Fruit fly (Drosophila melanogaster) whole organism, embryonic: Measurements from ENCODE around the gene Srp19.

Experiments used
- Adf1 ChIP-seq: fragments of 200-800 bp; sonication (Bioruptor generic); IDR thresholded peaks from 2 replicates; pipeline ENCODE4 v1.3.6; 2022; ENCODE audit warnings: missing biosample characterization, missing genetic modification characterization
- Atf6 ChIP-seq: fragments of 200-800 bp; sonication (Bioruptor generic); IDR thresholded peaks from 2 replicates; pipeline ENCODE4 v1.3.6; 2022; ENCODE audit warnings: missing biosample characterization, missing genetic modification characterization
- CG11560 ChIP-seq: fragments of 200-800 bp; sonication (Bioruptor generic); IDR thresholded peaks from 3 replicates; pipeline ENCODE4 v1.3.6; 2022; ENCODE audit warnings: missing biosample characterization, missing genetic modification characterization
- CG11696 ChIP-seq: fragments of 200-800 bp; sonication (Bioruptor generic); IDR thresholded peaks from 2 replicates; pipeline ENCODE4 v1.3.6; 2022; ENCODE audit warnings: missing biosample characterization, missing genetic modification characterization
- CG14050 ChIP-seq: fragments of 200-800 bp; sonication (Bioruptor generic); IDR thresholded peaks from 3 replicates; pipeline ENCODE4 v1.3.6; 2022; ENCODE audit warnings: missing biosample characterization, missing genetic modification characterization
- CG14441 ChIP-seq: fragments of 200-800 bp; sonication (Bioruptor generic); IDR thresholded peaks from 2 replicates; pipeline ENCODE4 v1.3.6; 2022; ENCODE audit warnings: missing biosample characterization, missing genetic modification characterization
- CG15269 ChIP-seq: fragments of 200-800 bp; sonication (Bioruptor generic); optimal IDR thresholded peaks from 2 replicates; lab custom pipeline; 2018; ENCODE audit warnings: missing biosample characterization, mild to moderate bottlenecking, missing genetic modification characterization, moderate library complexity
- CG1529 ChIP-seq: fragments of 200-800 bp; sonication (Bioruptor generic); optimal IDR thresholded peaks from 3 replicates; lab custom pipeline; 2018; ENCODE audit warnings: missing biosample characterization, missing genetic modification characterization
- CG1603 ChIP-seq: fragments of 200-800 bp; sonication (Bioruptor generic); optimal IDR thresholded peaks from 2 replicates; lab custom pipeline; 2019; ENCODE audit warnings: missing biosample characterization, mild to moderate bottlenecking, missing genetic modification characterization, moderate library complexity
- CG16815 ChIP-seq: fragments of 200-800 bp; sonication (Bioruptor generic); optimal IDR thresholded peaks from 3 replicates; lab custom pipeline; 2017; ENCODE audit warnings: missing biosample characterization, mild to moderate bottlenecking, missing genetic modification characterization
- CG17385 ChIP-seq: fragments of 200-800 bp; sonication (Bioruptor generic); optimal IDR thresholded peaks from 3 replicates; lab custom pipeline; 2018; ENCODE audit warnings: missing biosample characterization, mild to moderate bottlenecking, missing genetic modification characterization
- CG17802 ChIP-seq: fragments of 200-800 bp; sonication (Bioruptor generic); optimal IDR thresholded peaks from 2 replicates; lab custom pipeline; 2018; ENCODE audit warnings: missing biosample characterization, mild to moderate bottlenecking, missing genetic modification characterization, moderate library complexity
- CG17829 ChIP-seq: fragments of 200-800 bp; optimal IDR thresholded peaks from 2 replicates; lab custom pipeline; 2019; ENCODE audit warnings: missing biosample characterization, mild to moderate bottlenecking, missing genetic modification characterization, moderate library complexity
- CG18619 ChIP-seq: fragments of 200-800 bp; sonication (Bioruptor generic); optimal IDR thresholded peaks from 3 replicates; lab custom pipeline; 2017; ENCODE audit warnings: missing biosample characterization, mild to moderate bottlenecking, missing genetic modification characterization
- CG2712 ChIP-seq: fragments of 200-800 bp; optimal IDR thresholded peaks from 3 replicates; lab custom pipeline; 2019; ENCODE audit warnings: missing biosample characterization, mild to moderate bottlenecking, missing genetic modification characterization, moderate library complexity
- CG3065 ChIP-seq: fragments of 200-800 bp; sonication (Bioruptor generic); optimal IDR thresholded peaks from 2 replicates; lab custom pipeline; 2016; ENCODE audit warnings: missing biosample characterization, missing genetic modification characterization
- CG31388 ChIP-seq: fragments of 200-800 bp; sonication (Bioruptor generic); optimal IDR thresholded peaks from 2 replicates; lab custom pipeline; 2016; ENCODE audit warnings: missing biosample characterization, missing genetic modification characterization
- CG32532 ChIP-seq: fragments of 200-800 bp; sonication (Bioruptor generic); IDR thresholded peaks from 2 replicates; pipeline ENCODE4 v1.3.6; 2022; ENCODE audit warnings: missing biosample characterization, missing genetic modification characterization
- CG9437 ChIP-seq: fragments of 200-800 bp; sonication (Bioruptor generic); optimal IDR thresholded peaks from 2 replicates; lab custom pipeline; 2018; ENCODE audit warnings: missing biosample characterization, mild to moderate bottlenecking, missing genetic modification characterization
- Dfd ChIP-seq, 2 experiments: fragments of >200 bp; optimal IDR thresholded peaks; 2 replicates each; lab custom pipeline; 2017; ENCODE audit warnings: missing biosample characterization in 2 of 2, missing genetic modification characterization in 2 of 2
- Dp ChIP-seq: fragments of 200-800 bp; sonication (Bioruptor generic); optimal IDR thresholded peaks from 2 replicates; lab custom pipeline; 2018; ENCODE audit warnings: missing biosample characterization, mild to moderate bottlenecking, missing genetic modification characterization, moderate library complexity
- Dref ChIP-seq: fragments of 200-800 bp; sonication (Bioruptor generic); IDR thresholded peaks from 2 replicates; pipeline ENCODE4 v1.3.6; 2022; ENCODE audit warnings: missing biosample characterization, missing genetic modification characterization
- Fer2 ChIP-seq: fragments of 200-800 bp; sonication (Bioruptor generic); optimal IDR thresholded peaks from 2 replicates; lab custom pipeline; 2018; ENCODE audit warnings: missing biosample characterization, mild to moderate bottlenecking, missing genetic modification characterization, moderate library complexity
- GATAe ChIP-seq: fragments of 200-800 bp; sonication (Bioruptor generic); conservative IDR thresholded peaks from 2 replicates; pipeline ENCODE4 v1.3.6; 2022; ENCODE audit warnings: missing biosample characterization, missing genetic modification characterization
- HLH3B ChIP-seq: fragments of 200-800 bp; sonication (Bioruptor generic); IDR thresholded peaks from 2 replicates; pipeline ENCODE4 v1.3.6; 2022; ENCODE audit warnings: missing biosample characterization, missing genetic modification characterization
- Hmr ChIP-seq: fragments of 200-800 bp; sonication (Bioruptor generic); optimal IDR thresholded peaks from 3 replicates; lab custom pipeline; 2017; ENCODE audit warnings: mild to moderate bottlenecking, missing biosample characterization, missing genetic modification reagents, missing genetic modification characterization
- Hmx ChIP-seq: fragments of 200-800 bp; sonication (Bioruptor generic); optimal IDR thresholded peaks from 2 replicates; lab custom pipeline; 2016; ENCODE audit warnings: missing biosample characterization, missing genetic modification characterization
- Kr ChIP-seq: fragments of 200-800 bp; sonication (Bioruptor generic); optimal IDR thresholded peaks from 2 replicates; lab custom pipeline; 2017; ENCODE audit warnings: missing biosample characterization, mild to moderate bottlenecking, missing genetic modification characterization
- NK7.1 ChIP-seq: fragments of 200-800 bp; sonication (Bioruptor generic); optimal IDR thresholded peaks from 3 replicates; lab custom pipeline; 2016; ENCODE audit warnings: missing biosample characterization, missing genetic modification characterization
- Nf-YC ChIP-seq: fragments of 200-800 bp; optimal IDR thresholded peaks from 3 replicates; lab custom pipeline; 2019; ENCODE audit warnings: missing biosample characterization, mild to moderate bottlenecking, missing genetic modification characterization, moderate library complexity
- Optix ChIP-seq: fragments of 200-800 bp; sonication (Bioruptor generic); IDR thresholded peaks from 3 replicates; pipeline ENCODE4 v1.3.6; 2022; ENCODE audit warnings: missing biosample characterization, missing genetic modification characterization
- Ravus ChIP-seq: fragments of 200-800 bp; sonication (Bioruptor generic); IDR thresholded peaks from 2 replicates; pipeline ENCODE4 v1.3.6; 2022; ENCODE audit warnings: missing biosample characterization, missing genetic modification characterization
- Sin3A ChIP-seq: fragments of >200 bp; optimal IDR thresholded peaks from 2 replicates; lab custom pipeline; 2018
- ab ChIP-seq: fragments of 200-800 bp; sonication (Bioruptor generic); optimal IDR thresholded peaks from 2 replicates; lab custom pipeline; 2016; ENCODE audit warnings: missing biosample characterization, missing genetic modification characterization
- al ChIP-seq: fragments of 200-800 bp; sonication (Bioruptor generic); IDR thresholded peaks from 2 replicates; pipeline ENCODE4 v1.3.6; 2022; ENCODE audit warnings: missing biosample characterization, missing genetic modification characterization
- amos ChIP-seq: fragments of 200-800 bp; sonication (Bioruptor generic); IDR thresholded peaks from 2 replicates; pipeline ENCODE4 v1.3.6; 2022; ENCODE audit warnings: missing biosample characterization, missing genetic modification characterization; ENCODE audit not compliant: partially characterized antibody
- ap ChIP-seq: fragments of 200-800 bp; sonication (Bioruptor generic); IDR thresholded peaks from 2 replicates; pipeline ENCODE4 v1.3.6; 2022; ENCODE audit warnings: missing biosample characterization, missing genetic modification characterization
- az2 ChIP-seq: fragments of 200-800 bp; sonication (Bioruptor generic); optimal IDR thresholded peaks from 3 replicates; lab custom pipeline; 2016; ENCODE audit warnings: missing biosample characterization, missing genetic modification characterization
- corto ChIP-seq: fragments of 200-800 bp; sonication (Bioruptor generic); optimal IDR thresholded peaks from 2 replicates; lab custom pipeline; 2016; ENCODE audit warnings: missing biosample characterization, mild to moderate bottlenecking, missing genetic modification characterization, moderate library complexity
- ems ChIP-seq: fragments of 200-800 bp; sonication (Bioruptor generic); optimal IDR thresholded peaks from 3 replicates; lab custom pipeline; 2016; ENCODE audit warnings: missing biosample characterization, missing genetic modification characterization
- ewg ChIP-seq: fragments of 200-800 bp; sonication (Bioruptor generic); optimal IDR thresholded peaks from 3 replicates; lab custom pipeline; 2017; ENCODE audit warnings: mild to moderate bottlenecking, missing biosample characterization, missing genetic modification reagents, missing genetic modification characterization
- eyg ChIP-seq: fragments of 200-800 bp; sonication (Bioruptor generic); optimal IDR thresholded peaks from 3 replicates; lab custom pipeline; 2016; ENCODE audit warnings: missing biosample characterization, missing genetic modification characterization
- ftz-f1 ChIP-seq: fragments of 200-800 bp; sonication (Bioruptor generic); optimal IDR thresholded peaks from 2 replicates; lab custom pipeline; 2016; ENCODE audit warnings: missing biosample characterization, missing genetic modification characterization
- gsb ChIP-seq: fragments of 200-800 bp; sonication (Bioruptor generic); IDR thresholded peaks from 2 replicates; pipeline ENCODE4 v1.3.6; 2022; ENCODE audit warnings: missing biosample characterization, missing genetic modification characterization
- hb ChIP-seq: fragments of 200-800 bp; sonication (Bioruptor generic); IDR thresholded peaks from 3 replicates; pipeline ENCODE4 v1.3.6; 2022; ENCODE audit warnings: missing biosample characterization, missing genetic modification characterization; ENCODE audit not compliant: partially characterized antibody
- kay ChIP-seq: fragments of 200-800 bp; sonication (Bioruptor generic); optimal IDR thresholded peaks from 2 replicates; lab custom pipeline; 2016; ENCODE audit warnings: missing biosample characterization, missing genetic modification characterization
- lab ChIP-seq: fragments of 200-800 bp; sonication (Bioruptor generic); optimal IDR thresholded peaks from 3 replicates; lab custom pipeline; 2017; ENCODE audit warnings: missing biosample characterization, missing genetic modification characterization, mild to moderate bottlenecking, moderate library complexity, missing genetic modification reagents
- pan ChIP-seq, 4 experiments: fragments of >200 bp in 3 of 4; fragments of 200-800 bp in 1 of 4; sonication (Bioruptor generic) in 1 of 4; optimal IDR thresholded peaks in 3 of 4; IDR thresholded peaks in 1 of 4; 2 replicates each; pipeline versions ENCODE4 v1.3.6 to Lab custom; 2017 to 2022; ENCODE audit warnings: missing biosample characterization in 2 of 4, missing genetic modification characterization in 2 of 4, mixed read lengths in 1 of 4
- repo ChIP-seq: fragments of 200-800 bp; sonication (Bioruptor generic); optimal IDR thresholded peaks from 2 replicates; lab custom pipeline; 2016; ENCODE audit warnings: missing biosample characterization, missing genetic modification characterization
- tin ChIP-seq: fragments of 200-800 bp; sonication (Bioruptor generic); optimal IDR thresholded peaks from 3 replicates; lab custom pipeline; 2016; ENCODE audit warnings: missing biosample characterization, missing genetic modification characterization
- vvl ChIP-seq: fragments of 200-800 bp; sonication (Bioruptor generic); IDR thresholded peaks from 2 replicates; pipeline ENCODE4 v1.3.6; 2022; ENCODE audit warnings: missing biosample characterization, missing genetic modification characterization

The Srp19 gene

dm6 chr3L:7347984-7348631, at the start of gene Srp19, which contains the start of gene qm (continued):
- TF ChIP-seq ewg (GFP tag; lab: Kevin White, UChicago) (no peak), CG1529 (GFP tag; lab: Kevin White, UChicago) (no peak), CG11560 (tag; lab: Robert Waterston, UW) (no peak), CG18619 (peak; percentile 13), CG17385 (GFP tag; lab: Kevin White, UChicago) (no peak), ems (GFP tag; lab: Kevin White, UChicago) (peak; percentile 61), pan (optimal IDR thresholded peaks at IDR 0.05; lab: Kevin White, UChicago) (no peak), pan (GFP tag; optimal IDR thresholded peaks at IDR 0.05 in 1 of 2, IDR thresholded peaks at IDR 0.05 in 1 of 2) (peak in 1 of 2 experiments; percentile 63), Atf6 (GFP tag; lab: Robert Waterston, UW) (peak; percentile 64), CG11696 (GFP tag; lab: Robert Waterston, UW) (no peak), hb (GFP tag; lab: Robert Waterston, UW) (peak; percentile 71), ab (GFP tag; lab: Kevin White, UChicago) (no peak), lab (peak; percentile 55), CG2712 (tag; lab: Kevin White, UChicago) (peak; percentile 68), CG15269 (tag; lab: Kevin White, UChicago) (peak; percentile 15), CG31388 (GFP tag; lab: Kevin White, UChicago) (no peak), ap (GFP tag; lab: Robert Waterston, UW) (no peak), amos (GFP tag; lab: Robert Waterston, UW) (peak; percentile 77), eyg (GFP tag; lab: Kevin White, UChicago) (no peak), gsb (GFP tag; lab: Robert Waterston, UW) (no peak), kay (GFP tag; lab: Kevin White, UChicago) (peak; percentile 54), CG9437 (GFP tag; lab: Kevin White, UChicago) (no peak), vvl (GFP tag; lab: Robert Waterston, UW) (peak; percentile 78), CG32532 (GFP tag; lab: Robert Waterston, UW) (peak; percentile 50), HLH3B (GFP tag; lab: Robert Waterston, UW) (no peak), Hmx (GFP tag; lab: Kevin White, UChicago) (no peak), corto (GFP tag; lab: Kevin White, UChicago) (no peak), Kr (no peak), CG17802 (tag; lab: Kevin White, UChicago) (no peak), CG14050 (GFP tag; lab: Robert Waterston, UW) (no peak), Nf-YC (peak; percentile 28), tin (peak; percentile 42), Sin3A (lab: Kevin White, UChicago) (peak; percentile 95), Hmr (GFP tag; lab: Kevin White, UChicago) (peak; percentile 62), Dfd (GFP tag; optimal IDR thresholded peaks at IDR 0.05; lab: Kevin White, UChicago) (no peak), Ravus (no peak), CG1603 (tag; lab: Kevin White, UChicago) (peak; percentile 11), CG14441 (no peak), CG16815 (GFP tag; lab: Kevin White, UChicago) (no peak), al (GFP tag; lab: Robert Waterston, UW) (peak; percentile 56; the same call in 1 of the 2 replicates), Dref (GFP tag; lab: Robert Waterston, UW) (peak; percentile 84), CG3065 (GFP tag; lab: Kevin White, UChicago) (no peak), Fer2 (tag; lab: Kevin White, UChicago) (peak; percentile 34), GATAe (GFP tag; lab: Robert Waterston, UW) (0 out of 2 replicates have a peak, but pooled peaks have one; percentile 10), Adf1 (GFP tag; lab: Robert Waterston, UW) (peak; percentile 41), CG17829 (tag; lab: Kevin White, UChicago) (peak; percentile 43), Optix (GFP tag; lab: Robert Waterston, UW) (peak; percentile 29; the same call in 1 of the 3 replicates), repo (GFP tag; lab: Kevin White, UChicago) (no peak), ftz-f1 (GFP tag; lab: Kevin White, UChicago) (peak; percentile 87), az2 (GFP tag; lab: Kevin White, UChicago) (peak; percentile 47), NK7.1 (GFP tag; lab: Kevin White, UChicago) (no peak), Dp (GFP tag; lab: Kevin White, UChicago) (peak; percentile 5)
